Worm (Caenorhabditis elegans) whole organism, L4/young adult: ENCODE data around the gene F28F8.9.

Experiments used
- W03F9.2 ChIP-seq: fragments of 150-350 bp; optimal IDR thresholded peaks from 2 replicates; lab custom pipeline; 2014; ENCODE audit warnings: missing biosample characterization, missing genetic modification characterization
- dao-5 ChIP-seq: sonication (generic microtip); optimal IDR thresholded peaks from 2 replicates; lab custom pipeline; 2016; ENCODE audit warnings: missing genotype, missing genetic modification characterization, moderate library complexity, missing compliant biosample characterization

- TF ChIP-seq W03F9.2 (tag; lab: Kevin White, UChicago): no peak
- TF ChIP-seq dao-5 (tag; lab: Kevin White, UChicago): no peak
Observed at ce11 chrV:15571006-15571526, 7.4 kb downstream of the F28F8.9 start, which contains the start of gene fbxa-95.
